Fruit fly (Drosophila melanogaster): ENCODE results near the gene comt.

DNA sequence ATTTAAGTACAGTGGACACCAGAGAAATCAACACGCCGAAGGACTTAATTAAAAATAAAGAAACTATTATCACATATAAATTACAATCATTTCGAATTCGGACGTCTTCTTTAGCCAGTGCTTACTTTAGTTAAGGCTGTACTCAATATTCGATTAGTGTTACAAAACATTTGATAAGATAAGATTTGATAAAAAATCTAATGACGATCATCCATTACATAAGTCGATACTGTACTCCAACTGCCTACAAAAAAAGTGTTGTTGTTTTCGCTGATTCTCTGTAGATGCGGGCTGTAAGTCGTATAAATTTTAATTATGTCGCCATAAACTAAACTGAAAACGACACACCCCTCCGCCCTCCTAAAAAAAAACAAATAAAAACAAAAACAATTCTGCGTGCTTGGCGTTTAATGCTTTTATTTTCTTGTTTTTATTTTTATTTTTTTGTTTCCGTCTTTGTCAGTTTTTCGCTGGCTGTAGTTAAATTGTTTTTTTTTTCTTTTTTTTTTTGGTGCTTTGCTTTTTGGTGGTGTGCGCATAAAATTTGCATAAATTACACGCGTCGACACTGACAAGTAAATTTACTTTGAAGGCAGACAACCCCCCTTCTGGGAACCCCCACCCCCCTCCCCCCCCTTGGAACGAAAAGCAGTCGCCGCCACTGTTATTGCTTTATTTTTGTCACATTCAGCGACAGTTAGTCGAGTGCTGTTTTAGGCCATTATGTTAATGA lies 23.9 kb upstream of the comt start:
- TF ChIP-seq lola (GFP tag; optimal IDR thresholded peaks at IDR 0.05) (no peak), cad (GFP tag; optimal IDR thresholded peaks at IDR 0.05) (no peak), CHES-1-like (GFP tag; optimal IDR thresholded peaks at IDR 0.05) (no peak), CG2199 (GFP tag; IDR thresholded peaks at IDR 0.05) (no peak), CG16863 (GFP tag; optimal IDR thresholded peaks at IDR 0.05) (no peak), CG12744 (GFP tag; optimal IDR thresholded peaks at IDR 0.05) (no peak), jing (GFP tag; optimal IDR thresholded peaks at IDR 0.05) (no peak), CkIIα-i1 (GFP tag; IDR thresholded peaks at IDR 0.05) (no peak), CG13123 (GFP tag; optimal IDR thresholded peaks at IDR 0.05) (no peak), onecut (GFP tag; IDR thresholded peaks at IDR 0.05) (no peak)
